Worm (Caenorhabditis elegans) whole organism, L3 larva: Measurements from ENCODE around the gene Y4C6B.2.
A peak's percentile ranks its signal among the peaks of the same experiment; 100 is the strongest.
"Not testable (repeated sequence)": the region's sequence is repeated elsewhere in the genome, so short reads cannot be mapped to it uniquely, and the experiment has no call there.

Source experiments
- R02D3.7 ChIP-seq: fragments of 150-350 bp; optimal IDR thresholded peaks from 2 replicates; lab custom pipeline; 2014; ENCODE audit warnings: missing biosample characterization, missing genetic modification characterization
- aly-2 ChIP-seq: fragments of 150-350 bp; optimal IDR thresholded peaks from 2 replicates; lab custom pipeline; 2014; ENCODE audit warnings: missing biosample characterization, missing genetic modification characterization
- ama-1 ChIP-seq: fragments of 150-350 bp; optimal IDR thresholded peaks from 2 replicates; lab custom pipeline; 2018
- ceh-16 ChIP-seq: sonication (generic microtip); optimal IDR thresholded peaks from 2 replicates; lab custom pipeline; 2017; ENCODE audit warnings: missing biosample characterization, missing genetic modification characterization
- ceh-28 ChIP-seq: fragments of 150-350 bp; optimal IDR thresholded peaks from 2 replicates; lab custom pipeline; 2014; ENCODE audit warnings: missing biosample characterization, missing genetic modification reagents, missing genetic modification characterization
- ceh-82 ChIP-seq: fragments of 150-350 bp; optimal IDR thresholded peaks from 2 replicates; lab custom pipeline; 2014; ENCODE audit warnings: missing biosample characterization, missing genetic modification characterization
- ceh-9 ChIP-seq: sonication (generic microtip); optimal IDR thresholded peaks from 2 replicates; lab custom pipeline; 2018; ENCODE audit warnings: missing biosample characterization, missing genetic modification characterization
- daf-12 ChIP-seq: fragments of 150-350 bp; optimal IDR thresholded peaks from 2 replicates; lab custom pipeline; 2014; ENCODE audit warnings: missing biosample characterization, missing genetic modification reagents, missing genetic modification characterization
- egl-27 ChIP-seq: sonication (generic microtip); optimal IDR thresholded peaks from 4 replicates; lab custom pipeline; 2017; ENCODE audit warnings: missing biosample characterization, missing genetic modification reagents, missing genetic modification characterization
- egl-5 ChIP-seq: fragments of 150-350 bp; optimal IDR thresholded peaks from 2 replicates; lab custom pipeline; 2017; ENCODE audit warnings: missing biosample characterization, missing genetic modification reagents, missing genetic modification characterization, inconsistent platforms
- elt-1 ChIP-seq: fragments of 150-350 bp; optimal IDR thresholded peaks from 2 replicates; lab custom pipeline; 2014; ENCODE audit warnings: missing biosample characterization, missing genetic modification characterization
- elt-2 ChIP-seq: sonication (generic microtip); optimal IDR thresholded peaks from 2 replicates; lab custom pipeline; 2016; ENCODE audit warnings: missing genetic modification reagents, mild to moderate bottlenecking, missing genetic modification characterization, missing compliant biosample characterization
- eor-1 ChIP-seq, 2 experiments: fragments of 150-350 bp; optimal IDR thresholded peaks; 2 replicates each; lab custom pipeline; 2014 to 2018; ENCODE audit warnings: missing biosample characterization in 2 of 2, missing genetic modification characterization in 2 of 2
- fkh-10 ChIP-seq: sonication (generic microtip); optimal IDR thresholded peaks from 2 replicates; lab custom pipeline; 2017; ENCODE audit warnings: missing biosample characterization, missing genetic modification reagents, missing genetic modification characterization
- fkh-2 ChIP-seq: fragments of 150-350 bp; optimal IDR thresholded peaks from 2 replicates; lab custom pipeline; 2014; ENCODE audit warnings: missing biosample characterization, missing genetic modification reagents, missing genetic modification characterization
- fos-1 ChIP-seq: fragments of 150-350 bp; optimal IDR thresholded peaks from 2 replicates; lab custom pipeline; 2014; ENCODE audit warnings: missing biosample characterization, missing genetic modification characterization
- hmg-11 ChIP-seq: sonication (generic microtip); optimal IDR thresholded peaks from 2 replicates; lab custom pipeline; 2016; ENCODE audit warnings: missing genetic modification characterization, missing compliant biosample characterization
- jun-1 ChIP-seq: fragments of 150-350 bp; optimal IDR thresholded peaks from 2 replicates; lab custom pipeline; 2014; ENCODE audit warnings: missing biosample characterization, missing genetic modification reagents, missing genetic modification characterization
- lin-15B ChIP-seq: fragments of 150-350 bp; optimal IDR thresholded peaks from 2 replicates; lab custom pipeline; 2014; ENCODE audit warnings: missing biosample characterization, missing genetic modification characterization
- lin-39 ChIP-seq: fragments of 150-350 bp; optimal IDR thresholded peaks from 2 replicates; lab custom pipeline; 2018; ENCODE audit warnings: missing biosample characterization, missing genetic modification reagents, missing genetic modification characterization
- lsy-12 ChIP-seq: sonication (generic microtip); optimal IDR thresholded peaks from 2 replicates; lab custom pipeline; 2016; ENCODE audit warnings: mild to moderate bottlenecking, missing genetic modification characterization, missing compliant biosample characterization
- mdl-1 ChIP-seq: fragments of 150-350 bp; optimal IDR thresholded peaks from 2 replicates; lab custom pipeline; 2014; ENCODE audit warnings: missing biosample characterization, missing genetic modification characterization
- mml-1 ChIP-seq: fragments of 150-350 bp; sonication (generic microtip); optimal IDR thresholded peaks from 3 replicates; lab custom pipeline; 2014; ENCODE audit warnings: missing biosample characterization, missing genetic modification characterization
- nfya-1 ChIP-seq: sonication (generic microtip); optimal IDR thresholded peaks from 2 replicates; lab custom pipeline; 2017; ENCODE audit warnings: missing genetic modification characterization, mild to moderate bottlenecking, missing compliant biosample characterization, antibody characterized with exemption, moderate library complexity; ENCODE audit not compliant: insufficient read depth
- nhr-11 ChIP-seq: fragments of 150-350 bp; optimal IDR thresholded peaks from 2 replicates; lab custom pipeline; 2014; ENCODE audit warnings: missing biosample characterization, missing genetic modification characterization
- nhr-12 ChIP-seq: fragments of 150-350 bp; optimal IDR thresholded peaks from 2 replicates; lab custom pipeline; 2014; ENCODE audit warnings: missing biosample characterization, missing genetic modification characterization
- nhr-23 ChIP-seq: fragments of 150-350 bp; optimal IDR thresholded peaks from 2 replicates; lab custom pipeline; 2014; ENCODE audit warnings: missing biosample characterization, missing genetic modification reagents, missing genetic modification characterization
- nhr-237 ChIP-seq: fragments of 150-350 bp; optimal IDR thresholded peaks from 2 replicates; lab custom pipeline; 2014; ENCODE audit warnings: missing biosample characterization, missing genetic modification characterization
- nhr-25 ChIP-seq: sonication (generic microtip); optimal IDR thresholded peaks from 2 replicates; lab custom pipeline; 2017; ENCODE audit warnings: missing biosample characterization, missing genetic modification characterization
- nhr-28 ChIP-seq: fragments of 150-350 bp; optimal IDR thresholded peaks from 2 replicates; lab custom pipeline; 2014; ENCODE audit warnings: missing biosample characterization, missing genetic modification characterization
- nhr-43 ChIP-seq: sonication (generic microtip); optimal IDR thresholded peaks from 2 replicates; lab custom pipeline; 2016; ENCODE audit warnings: mild to moderate bottlenecking, missing genetic modification characterization, missing compliant biosample characterization; ENCODE audit not compliant: poor library complexity, severe bottlenecking
- nhr-67 ChIP-seq: fragments of 150-350 bp; optimal IDR thresholded peaks from 2 replicates; lab custom pipeline; 2014; ENCODE audit warnings: missing biosample characterization, missing genetic modification characterization
- nhr-76 ChIP-seq: fragments of 150-350 bp; sonication (generic microtip); optimal IDR thresholded peaks from 5 replicates; lab custom pipeline; 2014; ENCODE audit warnings: missing biosample characterization, missing genetic modification characterization
- nhr-77 ChIP-seq: fragments of 150-350 bp; optimal IDR thresholded peaks from 2 replicates; lab custom pipeline; 2014; ENCODE audit warnings: missing biosample characterization, missing genetic modification characterization
- pha-4 ChIP-seq: fragments of 150-350 bp; optimal IDR thresholded peaks from 2 replicates; lab custom pipeline; 2014; ENCODE audit warnings: missing biosample characterization, missing genetic modification reagents, missing genetic modification characterization
- sea-2 ChIP-seq: fragments of 150-350 bp; sonication (generic microtip); optimal IDR thresholded peaks from 4 replicates; lab custom pipeline; 2014; ENCODE audit warnings: missing biosample characterization, missing genetic modification reagents, missing genetic modification characterization
- skn-1 ChIP-seq: fragments of 150-350 bp; optimal IDR thresholded peaks from 2 replicates; lab custom pipeline; 2014; ENCODE audit warnings: missing biosample characterization, missing genetic modification characterization
- snpc-4 ChIP-seq: fragments of 150-350 bp; optimal IDR thresholded peaks from 2 replicates; lab custom pipeline; 2014; ENCODE audit warnings: missing biosample characterization, missing genetic modification characterization
- tbx-2 ChIP-seq: sonication (generic microtip); optimal IDR thresholded peaks from 2 replicates; lab custom pipeline; 2016; ENCODE audit warnings: mild to moderate bottlenecking, missing genetic modification characterization, missing compliant biosample characterization
- unc-39 ChIP-seq: sonication (generic microtip); optimal IDR thresholded peaks from 4 replicates; lab custom pipeline; 2017; ENCODE audit warnings: missing biosample characterization, missing genetic modification characterization
- zag-1 ChIP-seq: fragments of 150-350 bp; optimal IDR thresholded peaks from 2 replicates; lab custom pipeline; 2014; ENCODE audit warnings: missing biosample characterization, missing genetic modification characterization
- ztf-11 ChIP-seq: fragments of 150-350 bp; optimal IDR thresholded peaks from 2 replicates; lab custom pipeline; 2014; ENCODE audit warnings: missing biosample characterization, missing genetic modification characterization
- ztf-4 ChIP-seq: fragments of 150-350 bp; optimal IDR thresholded peaks from 2 replicates; lab custom pipeline; 2014; ENCODE audit warnings: missing biosample characterization, missing genetic modification characterization

Gene Y4C6B.2

DNA sequence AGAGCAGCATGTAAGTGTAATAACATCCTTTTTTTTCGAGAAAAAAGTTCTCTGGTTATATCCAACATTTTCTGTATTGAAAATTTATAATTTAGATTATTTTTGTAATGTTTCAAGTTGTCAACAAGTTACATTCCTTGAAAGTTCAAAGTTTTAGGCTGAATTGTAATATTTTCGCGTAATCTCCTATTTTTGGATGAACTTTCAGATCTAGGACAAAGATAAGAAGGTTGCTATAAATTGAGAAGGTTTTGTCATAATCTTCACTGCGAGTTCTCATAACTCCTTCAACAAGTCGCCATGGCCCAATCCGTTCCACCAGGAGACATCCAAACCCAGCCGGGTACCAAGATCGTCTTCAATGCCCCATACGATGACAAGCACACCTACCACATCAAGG, 23.2 kb upstream of the Y4C6B.2 start, which contains the start of gene msp-65:
Gene msp-65, plus strand, starts transcription at position 301 of the 400 bp plus-strand sequence.
- not testable (repeated sequence) for TF ChIP-seq unc-39, pha-4, nhr-12 (tag; lab: Kevin White, UChicago)

DNA sequence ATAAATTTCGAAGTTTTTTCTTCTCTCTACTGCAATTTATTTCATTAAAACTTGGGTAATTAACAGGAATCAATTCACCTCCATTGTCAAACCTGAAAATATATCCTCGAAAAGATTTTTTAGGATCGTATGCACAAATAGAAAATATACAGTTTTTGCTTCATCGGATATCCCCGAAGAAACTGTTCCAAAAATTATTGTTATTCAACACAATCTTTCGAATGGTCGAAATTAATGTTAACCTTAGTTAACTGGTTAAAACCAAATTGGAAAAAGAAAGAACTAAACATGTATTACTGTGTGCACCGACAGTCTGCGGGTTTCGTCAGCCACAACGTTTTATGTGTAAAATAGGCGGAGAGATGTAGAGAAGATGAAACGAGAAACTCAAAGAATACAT, 22.3 kb upstream of the Y4C6B.2 start:
- TF ChIP-seq nhr-43 (peak; percentile 54), ceh-28 (tag; lab: Kevin White, UChicago) (peak; percentile 24), nhr-25 (tag; lab: Kevin White, UChicago) (peak; percentile 35), sea-2 (GFP tag; lab: Kevin White, UChicago) (no peak), zag-1 (tag; lab: Kevin White, UChicago) (no peak), egl-27 (no peak), lin-39 (tag; lab: Kevin White, UChicago) (no peak), nhr-23 (tag; lab: Kevin White, UChicago) (peak; percentile 37), fkh-10 (no peak), lin-15B (no peak), elt-1 (no peak), daf-12 (tag; lab: Kevin White, UChicago) (no peak), egl-5 (tag; lab: Kevin White, UChicago) (no peak), elt-2 (tag; lab: Kevin White, UChicago) (peak; percentile 24), nhr-76 (tag; lab: Kevin White, UChicago) (no peak), ceh-82 (tag; lab: Kevin White, UChicago) (no peak), aly-2 (tag; lab: Kevin White, UChicago) (no peak), fos-1 (tag; lab: Kevin White, UChicago) (peak; percentile 7), ztf-4 (tag; lab: Kevin White, UChicago) (no peak), ceh-16 (tag; lab: Kevin White, UChicago) (no peak), ceh-9 (no peak), fkh-2 (no peak), skn-1 (tag; lab: Kevin White, UChicago) (no peak), nfya-1 (no peak), hmg-11 (tag; lab: Kevin White, UChicago) (no peak), tbx-2 (no peak), unc-39 (tag; lab: Kevin White, UChicago) (no peak), eor-1 (tag; optimal IDR thresholded peaks at IDR 0.05; lab: Kevin White, UChicago) (no peak), mdl-1 (no peak), snpc-4 (peak; percentile 95), nhr-11 (tag; lab: Kevin White, UChicago) (no peak), lsy-12 (tag; lab: Kevin White, UChicago) (no peak), ama-1 (lab: Kevin White, UChicago) (no peak), R02D3.7 (no peak), mml-1 (tag; lab: Kevin White, UChicago) (no peak)

DNA sequence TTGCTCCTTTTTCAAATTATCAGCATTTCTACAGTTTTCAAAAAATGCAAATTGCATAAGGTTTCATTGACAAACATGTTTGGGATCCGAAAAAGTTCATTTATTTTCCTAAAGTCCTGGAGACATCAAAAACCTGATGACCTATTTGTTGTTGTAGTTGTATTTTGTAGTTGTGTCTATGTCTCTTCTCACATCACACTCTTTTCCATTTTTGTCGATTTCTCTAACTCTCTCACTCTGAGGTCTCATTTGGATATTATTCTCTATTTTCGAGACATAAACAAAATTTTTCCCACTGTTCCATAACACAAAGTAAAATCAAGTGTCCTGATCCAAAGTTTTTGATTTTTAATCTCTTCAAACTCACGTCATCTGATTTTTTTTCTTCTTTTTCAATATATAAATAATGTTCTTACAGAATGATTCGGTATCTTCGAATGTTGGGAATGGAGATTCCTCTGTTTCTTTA, 20.5 kb upstream of the Y4C6B.2 start, which contains the start of gene slc-46A:
Gene slc-46A, plus strand, starts transcription at position 419 of the 469 bp plus-strand sequence.
- no peak for TF ChIP-seq nhr-28 (tag; lab: Kevin White, UChicago)
- peak; percentile 50 for TF ChIP-seq elt-2 (tag; lab: Kevin White, UChicago)
- TF ChIP-seq nfya-1: peak; percentile 13
- TF ChIP-seq nhr-23 (tag; lab: Kevin White, UChicago): peak; percentile 59
- peak; percentile 48 for TF ChIP-seq snpc-4
- no peak for TF ChIP-seq R02D3.7
- TF ChIP-seq, all 47 proteins: peak for 4

DNA sequence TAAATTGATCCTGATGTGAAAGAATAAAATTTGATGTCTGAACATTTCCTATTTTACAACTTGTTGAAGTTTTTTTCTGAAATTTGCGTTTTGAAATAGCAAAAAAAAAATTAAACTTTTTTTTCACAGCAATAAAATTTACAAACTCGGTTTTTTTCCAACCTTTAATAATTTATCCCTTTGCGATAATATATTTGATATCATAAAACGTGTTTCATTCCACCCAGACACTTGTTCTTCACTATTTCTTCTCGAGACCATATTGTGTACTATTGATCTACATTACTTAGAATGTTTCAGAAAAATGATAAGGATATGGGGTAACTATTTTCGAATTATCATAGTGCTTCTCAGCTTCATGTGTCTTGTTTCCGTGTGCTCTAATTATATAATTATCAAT, 13.2 kb upstream of the Y4C6B.2 start, which contains the start of gene Y4C6B.4:
Gene Y4C6B.4, plus strand, starts transcription at position 301 of the 400 bp plus-strand sequence.
- TF ChIP-seq nhr-237 (tag; lab: Kevin White, UChicago): no peak
- no peak for TF ChIP-seq ztf-11 (tag; lab: Kevin White, UChicago)
- no peak for TF ChIP-seq ama-1 (lab: Kevin White, UChicago)
- TF ChIP-seq aly-2 (tag; lab: Kevin White, UChicago): no peak
- TF ChIP-seq nhr-12 (tag; lab: Kevin White, UChicago): no peak
- TF ChIP-seq nhr-76 (tag; lab: Kevin White, UChicago): no peak
- no peak for TF ChIP-seq ceh-28 (tag; lab: Kevin White, UChicago)
- no peak for TF ChIP-seq nhr-77 (tag; lab: Kevin White, UChicago)
- TF ChIP-seq mml-1 (tag; lab: Kevin White, UChicago): no peak
- no peak for TF ChIP-seq nhr-67 (tag; lab: Kevin White, UChicago)
- TF ChIP-seq fkh-2: no peak
- no peak for TF ChIP-seq ceh-16 (tag; lab: Kevin White, UChicago)
- no peak for TF ChIP-seq ceh-9
- TF ChIP-seq jun-1 (tag; lab: Kevin White, UChicago): no peak
